5 fruit fly cellular contexts compared by ENCODE assay signal in the genomic region with DNA sequence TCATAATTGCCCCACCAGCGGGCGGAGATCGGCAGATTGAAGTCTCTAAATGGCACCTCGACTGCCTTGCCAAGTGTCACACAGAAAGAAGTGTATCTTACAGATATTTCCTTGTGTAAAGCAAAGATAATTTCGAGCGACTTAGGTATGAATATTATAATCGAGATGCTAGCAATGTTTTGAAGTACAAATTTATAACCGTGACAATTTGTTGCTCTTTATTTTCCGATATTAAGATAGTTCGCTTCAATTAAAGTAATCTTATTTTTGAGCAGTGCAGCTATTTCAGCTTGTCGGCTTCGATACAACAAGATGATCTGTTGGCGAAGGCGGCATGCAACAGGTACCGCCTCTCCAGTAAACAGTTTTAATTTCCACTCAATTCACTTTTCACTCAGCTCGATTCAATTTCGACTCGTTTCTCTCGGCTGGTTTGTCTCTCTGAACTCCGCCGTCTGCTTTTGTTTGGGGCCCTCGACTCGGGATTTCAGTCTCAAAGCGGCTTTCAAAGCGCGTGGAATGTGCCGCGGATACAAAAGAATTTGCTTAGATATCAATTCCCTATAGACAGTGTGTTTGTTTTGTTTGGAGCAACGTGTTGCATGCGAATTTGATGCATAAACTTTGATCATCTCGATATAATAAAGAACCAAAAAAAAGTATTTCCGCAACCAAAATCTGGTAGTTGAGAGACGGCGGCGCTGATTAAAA.
TF ChIP-seq lines count a peak whose summit lies in the region.

No protein-coding gene starts in this region.

- TF ChIP-seq CTCF in whole organism, embryonic (GFP tag; optimal IDR thresholded peaks at IDR 0.05; lab: Kevin White, UChicago): no peak

TF ChIP-seq in whole organism, adult, 20 proteins besides CTCF, POLR2A, EP300 and RAD21:
- TF ChIP-seq tj (GFP tag; optimal IDR thresholded peaks at IDR 0.05; lab: Kevin White, UChicago) (peak; percentile 53), kay (GFP tag; lab: Kevin White, UChicago; ENCODE audit: borderline replicate concordance) (no peak)

TF ChIP-seq in whole organism, embryonic, 481 proteins besides CTCF, POLR2A, EP300 and RAD21 (continues in another document):
- TF ChIP-seq cg (GFP tag; optimal IDR thresholded peaks at IDR 0.05; lab: Kevin White, UChicago) (no peak), CG4820 (GFP tag; optimal IDR thresholded peaks at IDR 0.05; lab: Kevin White, UChicago) (no peak), hkb (optimal IDR thresholded peaks at IDR 0.05; lab: Kevin White, UChicago) (no peak), hkb (GFP tag; IDR thresholded peaks at IDR 0.05; lab: Robert Waterston, UW) (peak; percentile 54), eve (GFP tag; optimal IDR thresholded peaks at IDR 0.05; lab: Kevin White, UChicago) (no peak), CG7839 (tag; optimal IDR thresholded peaks at IDR 0.05; lab: Kevin White, UChicago) (peak; percentile 27), chinmo (GFP tag; IDR thresholded peaks at IDR 0.05; lab: Robert Waterston, UW; ENCODE audit: partially characterized antibody) (peak; percentile 59; the same call in 1 of the 4 replicates), CG15011 (GFP tag; optimal IDR thresholded peaks at IDR 0.05; lab: Kevin White, UChicago) (no peak), dimm (GFP tag; IDR thresholded peaks at IDR 0.05; lab: Robert Waterston, UW) (no peak), Ptx1 (GFP tag; IDR thresholded peaks at IDR 0.05; lab: Robert Waterston, UW) (peak; percentile 22; the same call in 1 of the 2 replicates), ttk (GFP tag; IDR thresholded peaks at IDR 0.05; lab: Robert Waterston, UW) (peak; percentile 39), slbo (GFP tag; IDR thresholded peaks at IDR 0.05; lab: Robert Waterston, UW) (no peak), sc (optimal IDR thresholded peaks at IDR 0.05; lab: Kevin White, UChicago) (no peak), sc (GFP tag; optimal IDR thresholded peaks at IDR 0.05; lab: Kevin White, UChicago) (no peak), phol (tag; optimal IDR thresholded peaks at IDR 0.05; lab: Kevin White, UChicago) (peak; percentile 35), Drgx (GFP tag; IDR thresholded peaks at IDR 0.05; lab: Robert Waterston, UW) (peak; percentile 89), CG14965 (GFP tag; optimal IDR thresholded peaks at IDR 0.05; lab: Kevin White, UChicago; ENCODE audit: borderline replicate concordance) (no peak), Blimp-1 (GFP tag; optimal IDR thresholded peaks at IDR 0.05; lab: Kevin White, UChicago) (peak; percentile 14), CG18476 (GFP tag; optimal IDR thresholded peaks at IDR 0.05; lab: Kevin White, UChicago) (no peak), Deaf1 (tag; optimal IDR thresholded peaks at IDR 0.05; lab: Kevin White, UChicago) (peak; percentile 67)

TF ChIP-seq in whole organism, prepupa, 60 proteins besides CTCF, POLR2A, EP300 and RAD21 (continues in another document):
- TF ChIP-seq CG16779 (tag; optimal IDR thresholded peaks at IDR 0.05; lab: Kevin White, UChicago) (peak; percentile 73), Eip75B (GFP tag; optimal IDR thresholded peaks at IDR 0.05; lab: Kevin White, UChicago) (peak; percentile 73), cyc (GFP tag; optimal IDR thresholded peaks at IDR 0.05; lab: Kevin White, UChicago) (peak; percentile 37), CG4318 (GFP tag; optimal IDR thresholded peaks at IDR 0.05; lab: Kevin White, UChicago) (peak; percentile 80), eg (GFP tag; IDR thresholded peaks at IDR 0.05; lab: Robert Waterston, UW) (peak; percentile 91), salr (GFP tag; optimal IDR thresholded peaks at IDR 0.05; lab: Kevin White, UChicago) (peak; percentile 35 to 83), fd85E (GFP tag; optimal IDR thresholded peaks at IDR 0.05; lab: Kevin White, UChicago) (peak; percentile 60), CG3032 (tag; optimal IDR thresholded peaks at IDR 0.05; lab: Kevin White, UChicago) (peak; percentile 74), CG6854 (GFP tag; optimal IDR thresholded peaks at IDR 0.05; lab: Kevin White, UChicago) (no peak), dac (GFP tag; optimal IDR thresholded peaks at IDR 0.05; lab: Kevin White, UChicago) (peak; percentile 67), Sox14 (GFP tag; optimal IDR thresholded peaks at IDR 0.05; lab: Kevin White, UChicago) (peak; percentile 70), CG10631 (GFP tag; optimal IDR thresholded peaks at IDR 0.05; lab: Kevin White, UChicago) (peak; percentile 73), CG10669 (GFP tag; optimal IDR thresholded peaks at IDR 0.05; lab: Kevin White, UChicago) (peak; percentile 79), Eip93F (GFP tag; optimal IDR thresholded peaks at IDR 0.05; lab: Kevin White, UChicago) (no peak), dsx (GFP tag; optimal IDR thresholded peaks at IDR 0.05; lab: Kevin White, UChicago; ENCODE audit: poor library complexity, severe bottlenecking) (peak; percentile 67), Lpt (GFP tag; optimal IDR thresholded peaks at IDR 0.05; lab: Kevin White, UChicago) (peak; percentile 78), svp (GFP tag; lab: Kevin White, UChicago) (no peak), acj6 (GFP tag; optimal IDR thresholded peaks at IDR 0.05; lab: Kevin White, UChicago) (peak; percentile 78), CG1621 (tag; optimal IDR thresholded peaks at IDR 0.05; lab: Kevin White, UChicago) (peak; percentile 51), pdm3 (GFP tag; optimal IDR thresholded peaks at IDR 0.05; lab: Kevin White, UChicago) (peak; percentile 82)

TF ChIP-seq in whole organism, pupa, 21 proteins besides CTCF, POLR2A, EP300 and RAD21:
- TF ChIP-seq CG32121 (GFP tag; IDR thresholded peaks at IDR 0.05; lab: Robert Waterston, UW): peak; percentile 89
- peak; percentile 70 for TF ChIP-seq D1 (tag; optimal IDR thresholded peaks at IDR 0.05; lab: Kevin White, UChicago)
- peak; percentile 68 for TF ChIP-seq Pif1B (GFP tag; optimal IDR thresholded peaks at IDR 0.05; lab: Kevin White, UChicago)
- TF ChIP-seq CG8159 (tag; optimal IDR thresholded peaks at IDR 0.05; lab: Kevin White, UChicago): peak; percentile 84
- TF ChIP-seq CG17806 (tag; optimal IDR thresholded peaks at IDR 0.05; lab: Kevin White, UChicago): peak; percentile 82
- no peak for TF ChIP-seq CG10348 (GFP tag; IDR thresholded peaks at IDR 0.05; lab: Robert Waterston, UW)
- TF ChIP-seq fd96Ca (GFP tag; IDR thresholded peaks at IDR 0.05; lab: Robert Waterston, UW): peak; percentile 88
- peak; percentile 59 for TF ChIP-seq gl (tag; optimal IDR thresholded peaks at IDR 0.05; lab: Kevin White, UChicago)
- peak; percentile 88 for TF ChIP-seq CG8301 (tag; optimal IDR thresholded peaks at IDR 0.05; lab: Kevin White, UChicago)
- TF ChIP-seq CG15710 (tag; optimal IDR thresholded peaks at IDR 0.05; lab: Kevin White, UChicago): peak; percentile 71
- TF ChIP-seq CG34367 (tag; optimal IDR thresholded peaks at IDR 0.05; lab: Kevin White, UChicago): peak; percentile 75
- peak; percentile 89 for TF ChIP-seq CG12605 (GFP tag; IDR thresholded peaks at IDR 0.05; lab: Robert Waterston, UW)
- TF ChIP-seq CG14655 (GFP tag; optimal IDR thresholded peaks at IDR 0.05; lab: Kevin White, UChicago): peak; percentile 89
- peak; percentile 47 for TF ChIP-seq EcR (GFP tag; optimal IDR thresholded peaks at IDR 0.05; lab: Kevin White, UChicago)
- peak; percentile 85 for TF ChIP-seq CG9948 (tag; optimal IDR thresholded peaks at IDR 0.05; lab: Kevin White, UChicago)
- TF ChIP-seq CG13204 (GFP tag; optimal IDR thresholded peaks at IDR 0.05; lab: Kevin White, UChicago): peak; percentile 37
- TF ChIP-seq rn (GFP tag; IDR thresholded peaks at IDR 0.05; lab: Robert Waterston, UW): peak; percentile 35; the same call in 1 of the 2 replicates
- peak; percentile 42 for TF ChIP-seq Snoo (tag; optimal IDR thresholded peaks at IDR 0.05; lab: Kevin White, UChicago)
- TF ChIP-seq Pif1A (GFP tag; optimal IDR thresholded peaks at IDR 0.05; lab: Kevin White, UChicago): peak; percentile 63
- TF ChIP-seq Ets98B (GFP tag; IDR thresholded peaks at IDR 0.05; lab: Robert Waterston, UW): peak; percentile 87
- peak; percentile 91 for TF ChIP-seq CG4496 (GFP tag; IDR thresholded peaks at IDR 0.05; lab: Robert Waterston, UW)

TF ChIP-seq in whole organism, wandering third instar larva, 38 proteins besides CTCF, POLR2A, EP300 and RAD21:
- TF ChIP-seq Mio (GFP tag; optimal IDR thresholded peaks at IDR 0.05; lab: Kevin White, UChicago) (no peak), jim (GFP tag; optimal IDR thresholded peaks at IDR 0.05; lab: Kevin White, UChicago) (no peak), CG9705 (GFP tag; optimal IDR thresholded peaks at IDR 0.05; lab: Kevin White, UChicago) (no peak), dl (GFP tag; optimal IDR thresholded peaks at IDR 0.05; lab: Kevin White, UChicago; ENCODE audit: insufficient read depth in 1 of 2, partially characterized antibody in 2 of 2) (no peak), rgr (GFP tag; optimal IDR thresholded peaks at IDR 0.05; lab: Kevin White, UChicago) (peak; percentile 7), br (GFP tag; optimal IDR thresholded peaks at IDR 0.05; lab: Kevin White, UChicago) (peak; percentile 2), sage (GFP tag; optimal IDR thresholded peaks at IDR 0.05; lab: Kevin White, UChicago) (no peak), dmrt93B (GFP tag; optimal IDR thresholded peaks at IDR 0.05; lab: Kevin White, UChicago) (peak; percentile 21), lola (GFP tag; optimal IDR thresholded peaks at IDR 0.05; lab: Kevin White, UChicago) (no peak), usp (GFP tag; optimal IDR thresholded peaks at IDR 0.05; lab: Kevin White, UChicago) (no peak), Hnf4 (GFP tag; optimal IDR thresholded peaks at IDR 0.05; lab: Kevin White, UChicago) (no peak), ey (GFP tag; optimal IDR thresholded peaks at IDR 0.05; lab: Kevin White, UChicago) (peak; percentile 39), foxo (GFP tag; optimal IDR thresholded peaks at IDR 0.05; lab: Kevin White, UChicago) (peak in 1 of 2 experiments; percentile 16), Dif (GFP tag; optimal IDR thresholded peaks at IDR 0.05; lab: Kevin White, UChicago; ENCODE audit: partially characterized antibody) (peak; percentile 16), CG32264 (GFP tag; optimal IDR thresholded peaks at IDR 0.05; lab: Kevin White, UChicago) (no peak), woc (GFP tag; optimal IDR thresholded peaks at IDR 0.05; lab: Kevin White, UChicago) (peak; percentile 12), HLH106 (tag; optimal IDR thresholded peaks at IDR 0.05; lab: Kevin White, UChicago) (peak; percentile 22), GATAd (GFP tag; optimal IDR thresholded peaks at IDR 0.05; lab: Kevin White, UChicago) (no peak), h (GFP tag; optimal IDR thresholded peaks at IDR 0.05; lab: Kevin White, UChicago) (peak; percentile 64), Vsx2 (GFP tag; optimal IDR thresholded peaks at IDR 0.05; lab: Kevin White, UChicago; ENCODE audit: partially characterized antibody) (no peak), Abd-B (GFP tag; optimal IDR thresholded peaks at IDR 0.05; lab: Kevin White, UChicago) (no peak), fru (GFP tag; optimal IDR thresholded peaks at IDR 0.05; lab: Kevin White, UChicago) (peak; percentile 36)
